Worm (Caenorhabditis elegans): ENCODE data around the gene srlf-7.

The srlf-7 gene

DNA sequence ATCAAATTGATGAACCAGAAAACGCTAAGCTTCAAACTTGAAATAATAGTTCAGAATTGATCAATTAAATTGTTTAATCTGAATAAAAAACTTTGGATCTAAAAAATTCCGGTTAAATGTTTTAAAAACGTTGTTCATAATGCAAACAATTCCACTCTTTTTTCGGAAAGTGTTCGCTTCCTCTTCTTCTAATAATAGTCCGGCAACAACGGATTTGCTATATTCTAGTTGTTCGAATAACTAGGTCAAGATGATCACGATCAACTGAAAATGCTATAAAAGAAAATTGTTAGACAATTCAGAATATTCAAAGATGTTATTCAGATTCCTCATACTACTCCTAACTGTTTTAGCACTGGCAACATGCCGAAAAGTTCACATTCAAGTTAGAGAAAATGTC lies 41.8 kb downstream of the srlf-7 start, which contains the start of gene D2024.4:
TSS of gene D2024.4 (plus strand) at position 301 of the 400 bp plus-strand sequence.
- TF ChIP-seq efl-1 (optimal IDR thresholded peaks at IDR 0.05) (no peak), efl-1 (GFP tag; optimal IDR thresholded peaks at IDR 0.05 in 1 of 2) (peak in 1 of 2 experiments; percentile 61), snpc-4 (tag; optimal IDR thresholded peaks at IDR 0.05) (no peak)

DNA sequence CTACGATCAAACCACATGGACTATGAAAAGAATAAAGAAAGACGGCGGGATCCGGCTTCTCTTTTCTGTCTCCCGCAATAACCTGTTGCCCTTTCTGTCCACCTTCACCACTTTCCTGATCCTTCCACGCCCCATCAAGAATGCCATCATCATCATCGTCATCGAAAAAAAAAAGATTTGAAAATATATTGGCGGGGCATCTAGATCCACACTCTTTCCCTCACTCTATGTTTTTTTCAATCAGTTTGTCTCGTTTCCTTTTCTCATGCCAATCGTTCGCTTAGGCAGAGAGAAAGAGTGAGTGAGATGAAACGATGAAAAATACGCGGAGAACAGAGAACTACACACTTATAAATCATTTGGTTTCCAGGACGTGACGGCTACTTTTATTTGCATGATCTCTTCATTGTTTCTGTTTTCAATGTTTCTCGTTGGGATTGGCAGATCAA lies 44.5 kb downstream of the srlf-7 start:
- no peak for TF ChIP-seq nhr-237 (tag; optimal IDR thresholded peaks at IDR 0.05)
- TF ChIP-seq pag-3 (tag; optimal IDR thresholded peaks at IDR 0.05; ENCODE audit: borderline replicate concordance, insufficient read depth), result peak; percentile 57
- TF ChIP-seq lsy-2 (tag; optimal IDR thresholded peaks at IDR 0.05), result peak in 1 of 2 experiments; percentile 15
- no peak for TF ChIP-seq pqm-1 (tag; optimal IDR thresholded peaks at IDR 0.05)
- no peak for TF ChIP-seq tlp-1 (tag; optimal IDR thresholded peaks at IDR 0.05)
- peak; percentile 17 for TF ChIP-seq nhr-20 (tag; optimal IDR thresholded peaks at IDR 0.05)
- no peak for TF ChIP-seq ama-1 (optimal IDR thresholded peaks at IDR 0.05)
- peak; percentile 68 for TF ChIP-seq nhr-85 (tag)
- TF ChIP-seq snu-23 (GFP tag; optimal IDR thresholded peaks at IDR 0.05), result peak; percentile 34
- TF ChIP-seq rnt-1 (tag; optimal IDR thresholded peaks at IDR 0.05), result peak; percentile 28
- peak in 2 of 6 experiments; percentile 3 to 7 for TF ChIP-seq elt-3 (tag; optimal IDR thresholded peaks at IDR 0.05)
- peak; percentile 59 for TF ChIP-seq lin-14 (GFP tag; optimal IDR thresholded peaks at IDR 0.05)
- TF ChIP-seq unc-30 (tag; optimal IDR thresholded peaks at IDR 0.05), result no peak
- TF ChIP-seq lin-15B (tag; optimal IDR thresholded peaks at IDR 0.05), result no peak
- TF ChIP-seq mep-1 (tag; optimal IDR thresholded peaks at IDR 0.05), result peak; percentile 29
- peak; percentile 32 for TF ChIP-seq nhr-71 (tag; optimal IDR thresholded peaks at IDR 0.05)
- no peak for TF ChIP-seq nhr-12 (tag; optimal IDR thresholded peaks at IDR 0.05)
- TF ChIP-seq blmp-1 (tag; optimal IDR thresholded peaks at IDR 0.05), result peak; percentile 81
- TF ChIP-seq zip-4 (GFP tag; optimal IDR thresholded peaks at IDR 0.05), result no peak

- TF ChIP-seq nhr-85 (tag) (peak; percentile 16), jun-1 (tag; optimal IDR thresholded peaks at IDR 0.05) (no peak)
These were observed 45.5 kb downstream of the srlf-7 start for ce11 chrIV:7234623-7235022.

- TF ChIP-seq tlp-1 (tag; optimal IDR thresholded peaks at IDR 0.05), result no peak
- no peak; the same call in 1 of the 2 replicates for TF ChIP-seq unc-98 (GFP tag; IDR thresholded peaks at IDR 0.05)
- TF ChIP-seq nhr-28 (tag; optimal IDR thresholded peaks at IDR 0.05), result no peak
- peak; percentile 53 for TF ChIP-seq dsc-1 (tag; optimal IDR thresholded peaks at IDR 0.05)
- no peak for TF ChIP-seq isw-1 (GFP tag; IDR thresholded peaks at IDR 0.05)
- peak; percentile 39 to 53 for TF ChIP-seq efl-1 (optimal IDR thresholded peaks at IDR 0.05)
- peak; percentile 2 to 83 for TF ChIP-seq efl-1 (GFP tag; optimal IDR thresholded peaks at IDR 0.05 in 1 of 2)
- TF ChIP-seq nhr-12 (tag; optimal IDR thresholded peaks at IDR 0.05), result no peak
- TF ChIP-seq nhr-11 (tag; optimal IDR thresholded peaks at IDR 0.05), result no peak
- peak; percentile 71 for TF ChIP-seq nhr-20 (tag; optimal IDR thresholded peaks at IDR 0.05)
- peak; percentile 73 for TF ChIP-seq nhr-85 (tag)
- TF ChIP-seq sup-37 (GFP tag; optimal IDR thresholded peaks at IDR 0.05), result no peak
- no peak for TF ChIP-seq nhr-237 (tag; optimal IDR thresholded peaks at IDR 0.05)
- TF ChIP-seq nhr-19 (GFP tag; conservative IDR thresholded peaks at IDR 0.05), result peak; percentile 51
- TF ChIP-seq mab-9 (GFP tag; IDR thresholded peaks at IDR 0.05), result 0 out of 2 replicates have a peak, but pooled peaks have one; percentile 50
- TF ChIP-seq skn-1 (tag; optimal IDR thresholded peaks at IDR 0.05), result no peak
- no peak for TF ChIP-seq nhr-76 (tag; optimal IDR thresholded peaks at IDR 0.05)
- TF ChIP-seq hlh-17 (GFP tag; optimal IDR thresholded peaks at IDR 0.05; ENCODE audit: borderline replicate concordance), result no peak
- TF ChIP-seq ceh-90 (tag; optimal IDR thresholded peaks at IDR 0.05), result no peak
- TF ChIP-seq swsn-7 (tag; optimal IDR thresholded peaks at IDR 0.05), result peak; percentile 46
- TF ChIP-seq lir-3 (tag; optimal IDR thresholded peaks at IDR 0.05; ENCODE audit: poor library complexity), result no peak
- peak; percentile 81 for TF ChIP-seq nhr-71 (tag; optimal IDR thresholded peaks at IDR 0.05)
- TF ChIP-seq lsy-2 (tag; optimal IDR thresholded peaks at IDR 0.05), result peak; percentile 47 to 65
- TF ChIP-seq ces-1 (GFP tag; optimal IDR thresholded peaks at IDR 0.05), result no peak
- TF ChIP-seq unc-62 (GFP tag; optimal IDR thresholded peaks at IDR 0.05), result no peak
- TF ChIP-seq lin-14 (GFP tag; optimal IDR thresholded peaks at IDR 0.05), result peak; percentile 90
- peak; percentile 55 for TF ChIP-seq mep-1 (tag; optimal IDR thresholded peaks at IDR 0.05)
- peak; percentile 15 to 37 (median 18) for TF ChIP-seq dpl-1 (GFP tag; optimal IDR thresholded peaks at IDR 0.05)
- no peak for TF ChIP-seq fos-1 (tag; optimal IDR thresholded peaks at IDR 0.05)
- no peak for TF ChIP-seq hpl-2 (GFP tag; optimal IDR thresholded peaks at IDR 0.05)
- peak; percentile 70 for TF ChIP-seq snu-23 (GFP tag; optimal IDR thresholded peaks at IDR 0.05)
- no peak for TF ChIP-seq snpc-4 (tag; optimal IDR thresholded peaks at IDR 0.05)
- no peak for TF ChIP-seq efl-3 (GFP tag; optimal IDR thresholded peaks at IDR 0.05)
- no peak for TF ChIP-seq nhr-84 (tag; optimal IDR thresholded peaks at IDR 0.05)
- peak in 1 of 2 experiments; percentile 47 for TF ChIP-seq mdl-1 (tag; optimal IDR thresholded peaks at IDR 0.05)
These were observed 46.4 kb downstream of the srlf-7 start for ce11 chrIV:7235382-7235917.

Measured in whole organism, L1 larva.